Worm (Caenorhabditis elegans): ENCODE measurements around the gene nhr-95.

Gene nhr-95

ce11 chrV:19076141-19076656 lies 6.2 kb downstream of the nhr-95 start:
- peak; percentile 92 for TF ChIP-seq T22C8.4 (GFP tag; IDR thresholded peaks at IDR 0.05)

DNA sequence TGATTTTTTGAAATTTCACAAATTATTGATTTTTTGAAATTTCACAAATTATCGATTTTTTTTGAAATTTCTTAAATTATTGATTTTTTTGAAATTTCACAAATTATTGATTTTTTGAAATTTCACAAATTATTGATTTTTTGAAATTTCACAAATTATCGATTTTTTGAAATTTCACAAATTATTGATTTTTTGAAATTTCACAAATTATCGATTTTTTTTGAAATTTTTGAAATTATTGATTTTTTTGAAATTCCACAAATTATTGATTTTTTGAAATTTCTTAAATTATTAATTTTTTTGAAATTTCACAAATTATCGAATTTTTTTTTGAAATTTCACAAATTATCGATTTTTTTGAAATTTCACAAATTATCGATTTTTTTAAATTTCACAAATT lies 7.3 kb downstream of the nhr-95 start:
- TF ChIP-seq T22C8.4 (GFP tag; IDR thresholded peaks at IDR 0.05): peak; percentile 92

DNA sequence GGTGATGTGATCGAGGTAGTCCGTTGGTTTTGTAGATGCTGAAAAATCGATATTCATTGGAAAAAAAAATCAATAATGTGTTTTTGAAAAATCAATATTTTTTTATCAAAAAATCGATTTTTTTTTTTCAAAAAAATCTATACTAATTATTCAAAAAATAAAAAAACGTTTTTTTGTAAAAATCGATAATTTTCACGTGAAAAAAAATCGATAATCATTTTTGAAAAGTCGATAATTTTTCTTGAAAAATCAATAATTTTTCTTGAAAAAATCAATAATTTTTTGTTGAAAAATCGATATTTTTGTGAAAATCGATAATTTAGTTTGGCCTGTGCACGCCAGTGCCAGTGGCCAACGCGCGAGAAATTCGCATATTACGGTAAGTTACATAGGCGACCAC lies 9.3 kb downstream of the nhr-95 start:
- TF ChIP-seq ztf-23 (GFP tag; IDR thresholded peaks at IDR 0.05) (no peak), tab-1 (GFP tag; IDR thresholded peaks at IDR 0.05) (no peak), klf-2 (GFP tag; conservative IDR thresholded peaks at IDR 0.05) (no peak), T22C8.4 (GFP tag; IDR thresholded peaks at IDR 0.05) (peak; percentile 85)

DNA sequence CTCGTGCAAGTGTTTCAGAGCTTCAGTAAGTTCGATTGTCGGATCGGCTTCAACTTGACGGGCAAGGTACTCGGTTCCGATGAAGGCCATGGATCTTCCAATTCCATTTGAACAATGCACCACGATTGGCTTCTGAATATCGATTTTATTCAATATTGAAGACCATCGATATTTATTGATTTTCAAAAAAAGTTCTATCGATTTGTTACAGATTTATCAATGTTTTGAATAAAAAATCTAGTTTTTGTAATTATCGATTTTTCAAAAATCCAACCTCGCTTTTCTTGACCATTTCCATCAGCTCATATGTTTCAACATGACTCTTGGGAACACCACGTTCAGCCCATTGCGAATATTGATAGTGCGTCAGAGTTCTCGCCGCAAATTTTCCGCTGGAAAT lies 13.6 kb downstream of the nhr-95 start:
- no peak for TF ChIP-seq flt-1 (GFP tag; IDR thresholded peaks at IDR 0.05)
- TF ChIP-seq T22C8.4 (GFP tag; IDR thresholded peaks at IDR 0.05): 0 out of 2 replicates have a peak, but pooled peaks have one; percentile 7
- TF ChIP-seq tab-1 (GFP tag; IDR thresholded peaks at IDR 0.05): no peak

DNA sequence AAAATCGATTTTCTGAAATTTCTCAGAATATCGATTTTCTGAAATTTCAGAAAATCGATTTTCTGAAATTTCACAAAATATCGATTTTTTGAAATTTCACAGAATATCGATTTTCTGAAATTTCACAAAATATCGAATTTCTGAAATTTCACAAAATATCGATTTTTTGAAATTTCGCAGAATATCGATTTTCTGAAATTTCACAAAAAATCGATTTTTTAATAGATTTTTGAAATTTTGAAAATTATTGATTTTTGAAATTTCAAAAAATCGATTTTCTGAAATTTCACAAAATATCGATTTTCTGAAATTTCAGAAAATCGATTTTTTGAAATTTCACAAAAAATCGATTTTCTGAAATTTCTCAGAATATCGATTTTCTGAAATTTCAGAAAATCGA lies 16.5 kb downstream of the nhr-95 start:
- TF ChIP-seq T22C8.4 (GFP tag; IDR thresholded peaks at IDR 0.05): peak; percentile 66

ce11 chrV:19063326-19063725 lies 19.1 kb downstream of the nhr-95 start:
- no peak for TF ChIP-seq tab-1 (GFP tag; IDR thresholded peaks at IDR 0.05)
- peak; percentile 44; the same call in 1 of the 2 replicates for TF ChIP-seq T22C8.4 (GFP tag; IDR thresholded peaks at IDR 0.05)

DNA sequence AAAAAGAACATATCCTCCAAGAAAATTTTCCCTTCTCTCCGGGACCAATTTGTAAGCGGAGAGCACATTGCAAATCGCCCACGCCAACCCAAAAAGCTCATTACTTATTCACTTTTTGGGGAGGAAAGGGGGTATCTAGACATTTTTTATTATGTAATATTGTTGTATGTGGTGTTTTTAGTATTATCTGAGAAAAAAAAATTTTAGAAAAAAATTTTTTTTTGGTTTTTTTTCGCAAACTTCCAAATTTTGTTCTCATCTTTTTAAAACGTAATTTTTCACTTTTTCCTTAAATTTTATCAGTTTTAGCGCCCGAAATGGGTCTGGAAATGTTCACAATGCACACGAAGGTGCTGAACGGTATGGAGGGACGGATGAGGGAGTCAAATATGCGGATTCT lies 22.6 kb downstream of the nhr-95 start, which contains the start of gene twk-46:
Gene twk-46, plus strand, starts transcription at position 301 of the 400 bp plus-strand sequence.
- TF ChIP-seq tab-1 (GFP tag; IDR thresholded peaks at IDR 0.05) (no peak), ref-1 (GFP tag; conservative IDR thresholded peaks at IDR 0.05) (no peak), ztf-29 (GFP tag; IDR thresholded peaks at IDR 0.05) (no peak), T22C8.4 (GFP tag; IDR thresholded peaks at IDR 0.05) (no peak), cog-1 (tag; optimal IDR thresholded peaks at IDR 0.05) (no peak), flt-1 (GFP tag; IDR thresholded peaks at IDR 0.05) (no peak), klf-2 (GFP tag; conservative IDR thresholded peaks at IDR 0.05) (no peak), med-1 (GFP tag; optimal IDR thresholded peaks at IDR 0.05; ENCODE audit: insufficient read depth) (no peak), ztf-23 (GFP tag; IDR thresholded peaks at IDR 0.05) (no peak)

ce11 chrV:19058086-19058485 lies 24.4 kb downstream of the nhr-95 start:
- TF ChIP-seq T22C8.4 (GFP tag; IDR thresholded peaks at IDR 0.05) (no peak), flt-1 (GFP tag; IDR thresholded peaks at IDR 0.05) (no peak), klf-2 (GFP tag; conservative IDR thresholded peaks at IDR 0.05) (no peak), ztf-23 (GFP tag; IDR thresholded peaks at IDR 0.05) (no peak), ztf-29 (GFP tag; IDR thresholded peaks at IDR 0.05) (no peak), med-1 (GFP tag; optimal IDR thresholded peaks at IDR 0.05; ENCODE audit: insufficient read depth) (no peak), tab-1 (GFP tag; IDR thresholded peaks at IDR 0.05) (no peak), ref-1 (GFP tag; conservative IDR thresholded peaks at IDR 0.05) (no peak), cog-1 (tag; optimal IDR thresholded peaks at IDR 0.05) (no peak)

DNA sequence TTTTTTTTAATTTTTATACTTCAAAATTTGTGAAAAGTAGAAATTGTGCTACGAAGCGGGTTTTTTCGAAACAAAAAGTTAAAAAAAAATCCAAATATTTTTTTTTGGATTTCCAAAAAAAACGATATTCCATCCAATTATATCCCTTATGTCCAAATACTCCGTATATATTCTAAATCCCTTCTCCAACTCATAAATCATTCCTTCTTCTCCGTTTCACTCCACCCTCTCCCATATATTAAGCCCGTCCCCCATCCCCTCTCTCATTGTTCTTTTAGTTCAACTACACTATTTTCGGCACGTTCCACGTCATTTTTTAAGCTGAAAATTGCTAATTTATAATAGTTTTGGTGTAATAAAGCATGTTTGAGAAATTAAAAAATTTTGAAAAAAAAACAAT lies 24.8 kb downstream of the nhr-95 start:
- no peak for TF ChIP-seq ztf-23 (GFP tag; IDR thresholded peaks at IDR 0.05)
- TF ChIP-seq klf-2 (GFP tag; conservative IDR thresholded peaks at IDR 0.05): no peak
- TF ChIP-seq ref-1 (GFP tag; conservative IDR thresholded peaks at IDR 0.05): no peak
- TF ChIP-seq med-1 (GFP tag; optimal IDR thresholded peaks at IDR 0.05; ENCODE audit: insufficient read depth): no peak
- TF ChIP-seq cog-1 (tag; optimal IDR thresholded peaks at IDR 0.05): no peak
- no peak for TF ChIP-seq ztf-29 (GFP tag; IDR thresholded peaks at IDR 0.05)
- TF ChIP-seq tab-1 (GFP tag; IDR thresholded peaks at IDR 0.05): no peak
- no peak for TF ChIP-seq flt-1 (GFP tag; IDR thresholded peaks at IDR 0.05)
- no peak for TF ChIP-seq T22C8.4 (GFP tag; IDR thresholded peaks at IDR 0.05)

DNA sequence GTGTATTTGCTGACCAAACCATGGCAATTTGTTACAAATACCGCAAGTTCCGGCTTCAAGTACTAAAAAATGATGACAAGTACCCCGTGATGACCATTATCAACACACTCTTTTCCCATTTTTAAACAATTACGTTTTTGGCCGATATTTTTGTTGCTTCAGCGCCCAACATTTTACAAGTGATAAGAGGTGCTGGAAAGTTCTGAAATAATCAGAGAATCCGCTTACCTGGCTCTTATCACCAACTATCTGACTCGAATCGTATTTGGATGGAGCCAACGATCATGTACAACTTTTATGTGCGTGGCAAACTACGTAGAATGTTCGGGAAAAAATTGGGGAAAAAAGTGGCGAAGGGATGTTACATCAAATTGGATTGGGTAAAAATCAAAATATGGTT lies 29.2 kb downstream of the nhr-95 start:
- TF ChIP-seq med-1 (GFP tag; optimal IDR thresholded peaks at IDR 0.05; ENCODE audit: insufficient read depth) (no peak), cog-1 (tag; optimal IDR thresholded peaks at IDR 0.05) (no peak), klf-2 (GFP tag; conservative IDR thresholded peaks at IDR 0.05) (no peak)

DNA sequence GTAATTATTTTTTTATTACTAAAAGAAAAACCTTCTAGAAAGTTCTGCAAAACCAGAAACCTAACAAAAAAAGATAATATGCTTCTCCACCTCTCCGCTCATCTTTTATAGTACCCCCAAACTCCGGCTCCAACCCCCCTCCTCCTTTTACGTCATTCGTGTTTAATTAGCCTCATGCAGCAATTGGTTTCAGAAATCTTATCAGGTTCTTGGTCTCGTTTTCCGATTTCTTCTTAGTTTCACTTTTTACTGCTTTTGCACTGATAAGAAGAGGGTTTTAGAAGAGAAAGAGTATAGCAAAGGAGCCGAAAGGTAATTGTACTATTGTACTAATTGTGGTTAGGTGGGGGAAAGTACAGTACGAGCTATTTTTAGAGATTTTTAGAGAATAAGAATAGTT lies 31.0 kb downstream of the nhr-95 start:
- TF ChIP-seq ztf-23 (GFP tag; IDR thresholded peaks at IDR 0.05) (no peak), klf-2 (GFP tag; conservative IDR thresholded peaks at IDR 0.05) (no peak), ref-1 (GFP tag; conservative IDR thresholded peaks at IDR 0.05) (no peak), tab-1 (GFP tag; IDR thresholded peaks at IDR 0.05) (no peak), flt-1 (GFP tag; IDR thresholded peaks at IDR 0.05) (no peak), cog-1 (tag; optimal IDR thresholded peaks at IDR 0.05) (no peak), T22C8.4 (GFP tag; IDR thresholded peaks at IDR 0.05) (no peak), med-1 (GFP tag; optimal IDR thresholded peaks at IDR 0.05; ENCODE audit: insufficient read depth) (no peak)

- TF ChIP-seq tab-1 (GFP tag; IDR thresholded peaks at IDR 0.05): no peak
- no peak for TF ChIP-seq ztf-29 (GFP tag; IDR thresholded peaks at IDR 0.05)
- TF ChIP-seq ztf-23 (GFP tag; IDR thresholded peaks at IDR 0.05): no peak
- no peak for TF ChIP-seq T22C8.4 (GFP tag; IDR thresholded peaks at IDR 0.05)
- TF ChIP-seq ref-1 (GFP tag; conservative IDR thresholded peaks at IDR 0.05): no peak
- no peak for TF ChIP-seq med-1 (GFP tag; optimal IDR thresholded peaks at IDR 0.05; ENCODE audit: insufficient read depth)
- no peak for TF ChIP-seq cog-1 (tag; optimal IDR thresholded peaks at IDR 0.05)
- no peak for TF ChIP-seq klf-2 (GFP tag; conservative IDR thresholded peaks at IDR 0.05)
- TF ChIP-seq flt-1 (GFP tag; IDR thresholded peaks at IDR 0.05): no peak
Observed at ce11 chrV:19050888-19051287, 31.6 kb downstream of the nhr-95 start.

Data from whole organism, midembryonic.